Worm (Caenorhabditis elegans) whole organism, L4 larva: ENCODE measurements around the gene Y41G9A.17.

Experiments
- D1046.2 ChIP-seq: fragments of 200-800 bp; sonication (Bioruptor generic); IDR thresholded peaks from 2 replicates; pipeline ENCODE4 v1.3.6; 2022; ENCODE audit warnings: missing genetic modification characterization, missing compliant biosample characterization
- ceh-28 ChIP-seq: fragments of 150-350 bp; optimal IDR thresholded peaks from 2 replicates; lab custom pipeline; 2014; ENCODE audit warnings: missing biosample characterization, missing genetic modification reagents, missing genetic modification characterization
- lin-39 ChIP-seq: fragments of 150-350 bp; optimal IDR thresholded peaks from 2 replicates; lab custom pipeline; 2014; ENCODE audit warnings: missing biosample characterization, missing genetic modification reagents, missing genetic modification characterization
- mxl-3 ChIP-seq: fragments of 200-800 bp; sonication (Bioruptor generic); optimal IDR thresholded peaks from 2 replicates; lab custom pipeline; 2018; ENCODE audit warnings: mild to moderate bottlenecking, missing genetic modification characterization, missing compliant biosample characterization
- zag-1 ChIP-seq: fragments of 150-350 bp; optimal IDR thresholded peaks from 2 replicates; lab custom pipeline; 2014; ENCODE audit warnings: missing biosample characterization, missing genetic modification characterization
- ztf-11 ChIP-seq: fragments of 150-350 bp; optimal IDR thresholded peaks from 2 replicates; lab custom pipeline; 2014; ENCODE audit warnings: missing biosample characterization, missing genetic modification characterization

DNA sequence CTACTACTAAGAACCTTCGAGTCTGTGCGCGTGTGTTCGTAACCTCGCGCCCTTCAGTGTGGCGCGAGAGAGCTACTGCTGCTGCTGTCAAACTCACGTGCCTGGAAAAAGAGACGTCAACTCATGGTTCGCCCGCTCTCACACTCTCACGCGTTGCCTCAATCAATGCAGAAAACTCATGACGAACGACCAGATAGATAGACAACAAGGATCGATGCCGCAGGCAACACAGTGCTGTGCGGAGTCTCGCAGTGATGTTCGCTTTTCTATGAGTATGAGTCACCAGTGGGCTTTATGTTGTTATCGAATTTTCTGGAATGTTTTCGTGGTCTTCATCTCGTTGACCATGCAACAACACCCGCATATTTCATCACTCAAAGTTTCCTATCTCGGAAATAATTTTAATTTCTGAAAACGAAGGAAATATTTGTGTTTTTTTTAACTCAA lies 28.0 kb downstream of the Y41G9A.17 start:
- TF ChIP-seq zag-1 (no peak), D1046.2 (GFP tag; lab: Robert Waterston, UW) (0 out of 2 replicates have a peak, but pooled peaks have one; percentile 29), ztf-11 (tag; lab: Kevin White, UChicago) (no peak), lin-39 (tag; lab: Kevin White, UChicago) (no peak), ceh-28 (tag; lab: Kevin White, UChicago) (peak; percentile 73), mxl-3 (GFP tag; lab: Kevin White, UChicago) (peak; percentile 60)
